Fruit fly (Drosophila melanogaster): ENCODE data around the gene sro.

The sro gene

dm6 chr3R:29794161-29794882, at the start of gene sro:
Gene sro, plus strand, starts transcription at chr3R:29794597.
- no peak for TF ChIP-seq CG8478 (optimal IDR thresholded peaks at IDR 0.05)
- no peak for TF ChIP-seq CTCF (optimal IDR thresholded peaks at IDR 0.05)

dm6 chr3R:29745056-29745455, 49.3 kb upstream of the sro start, which contains the start of the genes Wdr24 and IntS11:
Gene Wdr24, minus strand, starts transcription at chr3R:29745092.
Gene IntS11, plus strand, starts transcription at chr3R:29745337.
- TF ChIP-seq CTCF (optimal IDR thresholded peaks at IDR 0.05) (peak; percentile 18 to 55), CG8478 (optimal IDR thresholded peaks at IDR 0.05) (no peak)

- no peak for TF ChIP-seq CG8478 (optimal IDR thresholded peaks at IDR 0.05)
- no peak for TF ChIP-seq CTCF (optimal IDR thresholded peaks at IDR 0.05)
Observed at dm6 chr3R:29748591-29749303, 45.6 kb upstream of the sro start, which contains the start of the genes ATPsyngamma and yata. Gene ATPsyngamma, minus strand, starts transcription at chr3R:29749163. Gene yata, plus strand, starts transcription at chr3R:29749219.

- TF ChIP-seq CG8478 (optimal IDR thresholded peaks at IDR 0.05) = peak; percentile 35
- no peak for TF ChIP-seq CTCF (optimal IDR thresholded peaks at IDR 0.05)
Observed at dm6 chr3R:29749304-29750066, 44.9 kb upstream of the sro start.

- TF ChIP-seq CG8478 (optimal IDR thresholded peaks at IDR 0.05) = no peak
- no peak for TF ChIP-seq CTCF (optimal IDR thresholded peaks at IDR 0.05)
Observed at dm6 chr3R:29755248-29755647, 39.1 kb upstream of the sro start.

- TF ChIP-seq CG8478 (optimal IDR thresholded peaks at IDR 0.05) = no peak
- no peak for TF ChIP-seq CTCF (optimal IDR thresholded peaks at IDR 0.05)
Observed at dm6 chr3R:29756153-29756552, 38.2 kb upstream of the sro start.

dm6 chr3R:29757226-29757625, 37.2 kb upstream of the sro start:
- TF ChIP-seq CTCF (optimal IDR thresholded peaks at IDR 0.05) (no peak), CG8478 (optimal IDR thresholded peaks at IDR 0.05) (no peak)

- TF ChIP-seq CG8478 (optimal IDR thresholded peaks at IDR 0.05) (peak; percentile 48), CTCF (optimal IDR thresholded peaks at IDR 0.05) (no peak)
Observed at dm6 chr3R:29757681-29758080, 36.7 kb upstream of the sro start.

dm6 chr3R:29758129-29758733, 36.2 kb upstream of the sro start:
- no peak for TF ChIP-seq CG8478 (optimal IDR thresholded peaks at IDR 0.05)
- no peak for TF ChIP-seq CTCF (optimal IDR thresholded peaks at IDR 0.05)

dm6 chr3R:29758734-29759131, 35.7 kb upstream of the sro start:
- TF ChIP-seq CG8478 (optimal IDR thresholded peaks at IDR 0.05) (no peak), CTCF (optimal IDR thresholded peaks at IDR 0.05) (no peak)

dm6 chr3R:29760042-29760441, 34.4 kb upstream of the sro start:
- TF ChIP-seq CTCF (optimal IDR thresholded peaks at IDR 0.05) (no peak), CG8478 (optimal IDR thresholded peaks at IDR 0.05) (no peak)

- TF ChIP-seq CTCF (optimal IDR thresholded peaks at IDR 0.05) = no peak
- no peak for TF ChIP-seq CG8478 (optimal IDR thresholded peaks at IDR 0.05)
Observed at dm6 chr3R:29761569-29761968, 32.8 kb upstream of the sro start.

- TF ChIP-seq CTCF (optimal IDR thresholded peaks at IDR 0.05) (no peak), CG8478 (optimal IDR thresholded peaks at IDR 0.05) (no peak)
Observed at dm6 chr3R:29762297-29762696, 32.1 kb upstream of the sro start.

dm6 chr3R:29763154-29763553, 31.2 kb upstream of the sro start:
- TF ChIP-seq CG8478 (optimal IDR thresholded peaks at IDR 0.05) = no peak
- TF ChIP-seq CTCF (optimal IDR thresholded peaks at IDR 0.05) = no peak

dm6 chr3R:29763804-29764203, 30.6 kb upstream of the sro start:
- TF ChIP-seq CG8478 (optimal IDR thresholded peaks at IDR 0.05) = no peak
- no peak for TF ChIP-seq CTCF (optimal IDR thresholded peaks at IDR 0.05)

Data from S2 (cell line).